Worm (Caenorhabditis elegans): Measurements from ENCODE around the gene ceph-41.

ce11 chrIV:8152145-8152544, 25.1 kb downstream of the ceph-41 start, which contains the start of gene faah-2:
- no peak for TF ChIP-seq nhr-237 (tag; optimal IDR thresholded peaks at IDR 0.05)
- TF ChIP-seq snpc-4 (tag; optimal IDR thresholded peaks at IDR 0.05): no peak
- no peak for TF ChIP-seq nhr-10 (tag; optimal IDR thresholded peaks at IDR 0.05)
- no peak for TF ChIP-seq nhr-25 (tag; optimal IDR thresholded peaks at IDR 0.05)
- TF ChIP-seq aly-2 (tag; optimal IDR thresholded peaks at IDR 0.05): no peak
- TF ChIP-seq ceh-82 (tag; optimal IDR thresholded peaks at IDR 0.05): no peak
- no peak for TF ChIP-seq skn-1 (tag; optimal IDR thresholded peaks at IDR 0.05)
- no peak for TF ChIP-seq F13H6.1 (tag; optimal IDR thresholded peaks at IDR 0.05)
- no peak for TF ChIP-seq lin-39 (tag; optimal IDR thresholded peaks at IDR 0.05)
- TF ChIP-seq zag-1 (tag; optimal IDR thresholded peaks at IDR 0.05): no peak
